Worm (Caenorhabditis elegans) whole organism, L4 larva: ENCODE results near the gene T21B4.3.

ENCODE experiments used
- F10B5.3 ChIP-seq: sonication (generic microtip); optimal IDR thresholded peaks from 2 replicates; lab custom pipeline; 2016; ENCODE audit warnings: mild to moderate bottlenecking, missing genetic modification characterization, missing compliant biosample characterization
- F26F4.8 ChIP-seq: fragments of 200-800 bp; sonication (Bioruptor generic); conservative IDR thresholded peaks from 2 replicates; pipeline ENCODE4 v1.3.6; 2022; ENCODE audit warnings: missing genetic modification characterization, missing compliant biosample characterization
- F37D6.2 ChIP-seq: sonication (generic microtip); optimal IDR thresholded peaks from 2 replicates; lab custom pipeline; 2016; ENCODE audit warnings: mild to moderate bottlenecking, missing genetic modification characterization, missing compliant biosample characterization
- F49E8.2 ChIP-seq: sonication (generic microtip); optimal IDR thresholded peaks from 2 replicates; lab custom pipeline; 2016; ENCODE audit warnings: missing compliant biosample characterization, mild to moderate bottlenecking, missing genetic modification characterization, borderline replicate concordance
- R02D3.7 ChIP-seq: fragments of 150-350 bp; sonication (generic microtip); optimal IDR thresholded peaks from 3 replicates; lab custom pipeline; 2014; ENCODE audit warnings: missing biosample characterization, missing genetic modification characterization
- T26A8.4 ChIP-seq: fragments of 200-800 bp; sonication (Bioruptor generic); IDR thresholded peaks from 2 replicates; pipeline ENCODE4 v1.3.6; 2022; ENCODE audit warnings: missing genetic modification characterization, missing compliant biosample characterization
- Y48G9A.11 ChIP-seq: fragments of 200-800 bp; sonication (Bioruptor generic); IDR thresholded peaks from 2 replicates; pipeline ENCODE4 v1.3.6; 2022; ENCODE audit warnings: missing genetic modification reagents, missing genetic modification characterization, missing compliant biosample characterization
- ZK337.2 ChIP-seq: fragments of 200-800 bp; sonication (Bioruptor generic); IDR thresholded peaks from 2 replicates; pipeline ENCODE4 v1.3.6; 2022; ENCODE audit warnings: missing genetic modification reagents, missing genetic modification characterization, missing compliant biosample characterization
- ama-1 ChIP-seq: fragments of 150-350 bp; optimal IDR thresholded peaks from 2 replicates; lab custom pipeline; 2014; ENCODE audit warnings: inconsistent platforms, mixed read lengths
- arid-1 ChIP-seq: fragments of 200-800 bp; sonication (Bioruptor generic); conservative IDR thresholded peaks from 2 replicates; pipeline ENCODE4 v1.3.6; 2022; ENCODE audit warnings: missing genetic modification reagents, missing genetic modification characterization, missing compliant biosample characterization
- ceh-32 ChIP-seq: sonication (generic microtip); optimal IDR thresholded peaks from 2 replicates; lab custom pipeline; 2016; ENCODE audit warnings: mild to moderate bottlenecking, missing genetic modification characterization, missing compliant biosample characterization; ENCODE audit not compliant: poor library complexity
- ceh-62 ChIP-seq: sonication (generic microtip); optimal IDR thresholded peaks from 2 replicates; lab custom pipeline; 2017; ENCODE audit warnings: missing biosample characterization, missing genetic modification characterization
- ces-1 ChIP-seq: fragments of 150-350 bp; sonication (generic microtip); optimal IDR thresholded peaks from 4 replicates; lab custom pipeline; 2014; ENCODE audit warnings: missing biosample characterization, missing genetic modification reagents, missing genetic modification characterization
- ctbp-1 ChIP-seq: fragments of 200-800 bp; sonication (Bioruptor generic); IDR thresholded peaks from 2 replicates; pipeline ENCODE4 v1.3.6; 2022; ENCODE audit warnings: missing genetic modification reagents, missing genetic modification characterization, missing compliant biosample characterization
- daf-16 ChIP-seq, 3 experiments: sonication (generic microtip); optimal IDR thresholded peaks; 2 replicates each; lab custom pipeline; 2016 to 2017; ENCODE audit warnings: missing genetic modification characterization in 3 of 3, missing genetic modification reagents in 3 of 3, mild to moderate bottlenecking in 2 of 3, missing compliant biosample characterization in 2 of 3, missing biosample characterization in 1 of 3, moderate library complexity in 1 of 3
- dmd-6 ChIP-seq: fragments of 200-800 bp; sonication (Bioruptor generic); IDR thresholded peaks from 2 replicates; pipeline ENCODE4 v1.3.6; 2022; ENCODE audit warnings: missing genetic modification reagents, missing genetic modification characterization, missing compliant biosample characterization
- dmd-9 ChIP-seq: fragments of 200-800 bp; sonication (Bioruptor generic); IDR thresholded peaks from 2 replicates; pipeline ENCODE4 v1.3.6; 2022; ENCODE audit warnings: missing genetic modification reagents, missing genetic modification characterization, missing compliant biosample characterization
- duxl-1 ChIP-seq: sonication (generic microtip); optimal IDR thresholded peaks from 2 replicates; lab custom pipeline; 2016; ENCODE audit warnings: mild to moderate bottlenecking, missing genetic modification characterization, moderate library complexity, missing compliant biosample characterization; ENCODE audit not compliant: poor library complexity
- dve-1 ChIP-seq: sonication (generic microtip); optimal IDR thresholded peaks from 2 replicates; lab custom pipeline; 2017; ENCODE audit warnings: antibody characterized with exemption, mild to moderate bottlenecking, missing genetic modification characterization, missing compliant biosample characterization; ENCODE audit not compliant: insufficient read depth
- egl-43 ChIP-seq: fragments of 200-800 bp; sonication (Bioruptor generic); IDR thresholded peaks from 2 replicates; pipeline ENCODE4 v1.3.6; 2022; ENCODE audit warnings: missing genetic modification reagents, missing genetic modification characterization, missing compliant biosample characterization
- fos-1 ChIP-seq: fragments of 150-350 bp; optimal IDR thresholded peaks from 2 replicates; lab custom pipeline; 2014; ENCODE audit warnings: missing biosample characterization, missing genetic modification characterization
- hif-1 ChIP-seq, 2 experiments: sonication (generic microtip); optimal IDR thresholded peaks; 2 replicates each; lab custom pipeline; 2016 to 2017; ENCODE audit warnings: missing compliant biosample characterization in 2 of 2, missing genetic modification characterization in 2 of 2, missing genetic modification reagents in 2 of 2, missing genotype in 2 of 2, mild to moderate bottlenecking in 1 of 2
- hlh-11 ChIP-seq: fragments of 200-800 bp; sonication (Bioruptor generic); optimal IDR thresholded peaks from 2 replicates; lab custom pipeline; 2018; ENCODE audit warnings: mild to moderate bottlenecking, missing genetic modification characterization, missing compliant biosample characterization
- hmg-1.1 ChIP-seq: fragments of 200-800 bp; sonication (Bioruptor generic); IDR thresholded peaks from 2 replicates; pipeline ENCODE4 v1.3.6; 2022; ENCODE audit warnings: missing genetic modification reagents, missing genetic modification characterization, missing compliant biosample characterization
- lim-7 ChIP-seq: fragments of 200-800 bp; sonication (Bioruptor generic); IDR thresholded peaks from 2 replicates; pipeline ENCODE4 v1.3.6; 2022; ENCODE audit warnings: missing genetic modification characterization, missing compliant biosample characterization
- lin-13 ChIP-seq: fragments of 150-350 bp; optimal IDR thresholded peaks from 2 replicates; lab custom pipeline; 2014; ENCODE audit warnings: missing biosample characterization, missing genetic modification reagents, missing genetic modification characterization
- lin-15B ChIP-seq: fragments of 150-350 bp; sonication (generic microtip); optimal IDR thresholded peaks from 3 replicates; lab custom pipeline; 2014; ENCODE audit warnings: missing biosample characterization, missing genetic modification characterization
- lin-38 ChIP-seq: fragments of 200-800 bp; sonication (Bioruptor generic); IDR thresholded peaks from 2 replicates; pipeline ENCODE4 v1.3.6; 2022; ENCODE audit warnings: missing genetic modification reagents, missing genetic modification characterization, missing compliant biosample characterization
- madf-5 ChIP-seq, 2 experiments: fragments of 200-800 bp; sonication (Bioruptor generic); IDR thresholded peaks; 2 replicates each; pipeline ENCODE4 v1.3.6; 2022; ENCODE audit warnings: missing compliant biosample characterization in 2 of 2, missing genetic modification characterization in 2 of 2
- madf-9 ChIP-seq: fragments of 200-800 bp; sonication (Bioruptor generic); conservative IDR thresholded peaks from 2 replicates; pipeline ENCODE4 v1.3.6; 2022; ENCODE audit warnings: missing genetic modification reagents, missing genetic modification characterization, missing compliant biosample characterization
- mdl-1 ChIP-seq, 2 experiments: fragments of 150-350 bp in 1 of 2; sonication (generic microtip) in 1 of 2; optimal IDR thresholded peaks; 2 replicates each; lab custom pipeline; 2014 to 2017; ENCODE audit warnings: missing biosample characterization in 2 of 2, missing genetic modification characterization in 2 of 2
- mxl-2 ChIP-seq: fragments of 200-800 bp; sonication (Bioruptor generic); conservative IDR thresholded peaks from 2 replicates; pipeline ENCODE4 v1.3.6; 2022; ENCODE audit warnings: missing genetic modification reagents, missing genetic modification characterization, missing compliant biosample characterization
- mxl-3 ChIP-seq: fragments of 200-800 bp; sonication (Bioruptor generic); optimal IDR thresholded peaks from 2 replicates; lab custom pipeline; 2018; ENCODE audit warnings: mild to moderate bottlenecking, missing genetic modification characterization, missing compliant biosample characterization
- nhr-102 ChIP-seq: sonication (generic microtip); optimal IDR thresholded peaks from 2 replicates; lab custom pipeline; 2016; ENCODE audit warnings: mild to moderate bottlenecking, missing genetic modification characterization, moderate library complexity, missing compliant biosample characterization
- nhr-237 ChIP-seq: sonication (generic microtip); optimal IDR thresholded peaks from 2 replicates; lab custom pipeline; 2017; ENCODE audit warnings: missing biosample characterization, missing genetic modification characterization
- nhr-25 ChIP-seq: sonication (generic microtip); optimal IDR thresholded peaks from 2 replicates; lab custom pipeline; 2017; ENCODE audit warnings: missing genetic modification characterization, mild to moderate bottlenecking, missing compliant biosample characterization, antibody characterized with exemption, moderate library complexity, borderline replicate concordance; ENCODE audit not compliant: insufficient read depth
- nhr-28 ChIP-seq: fragments of 150-350 bp; optimal IDR thresholded peaks from 2 replicates; lab custom pipeline; 2014; ENCODE audit warnings: missing biosample characterization, missing genetic modification characterization
- nhr-48 ChIP-seq: sonication (generic microtip); optimal IDR thresholded peaks from 2 replicates; lab custom pipeline; 2016; ENCODE audit warnings: mild to moderate bottlenecking, missing genetic modification characterization, missing compliant biosample characterization
- nhr-77 ChIP-seq: fragments of 150-350 bp; optimal IDR thresholded peaks from 2 replicates; lab custom pipeline; 2014; ENCODE audit warnings: missing biosample characterization, missing genetic modification characterization
- php-3 ChIP-seq: fragments of 200-800 bp; sonication (Bioruptor generic); IDR thresholded peaks from 2 replicates; pipeline ENCODE4 v1.3.6; 2022; ENCODE audit warnings: missing genetic modification reagents, missing genetic modification characterization, missing compliant biosample characterization
- pqm-1 ChIP-seq: sonication (generic microtip); optimal IDR thresholded peaks from 2 replicates; lab custom pipeline; 2017; ENCODE audit warnings: missing biosample characterization, missing genetic modification characterization
- skn-1 ChIP-seq: fragments of 150-350 bp; optimal IDR thresholded peaks from 2 replicates; lab custom pipeline; 2014; ENCODE audit warnings: missing biosample characterization, missing genetic modification characterization
- snpc-4 ChIP-seq: fragments of 150-350 bp; optimal IDR thresholded peaks from 2 replicates; lab custom pipeline; 2014; ENCODE audit warnings: missing biosample characterization, missing genetic modification characterization
- spr-1 ChIP-seq: sonication (generic microtip); optimal IDR thresholded peaks from 2 replicates; lab custom pipeline; 2016; ENCODE audit warnings: mild to moderate bottlenecking, missing genetic modification characterization, missing compliant biosample characterization
- spr-3 ChIP-seq: fragments of 200-800 bp; sonication (Bioruptor generic); optimal IDR thresholded peaks from 2 replicates; lab custom pipeline; 2018; ENCODE audit warnings: mild to moderate bottlenecking, missing genetic modification characterization, missing compliant biosample characterization
- tra-1 ChIP-seq: fragments of 200-800 bp; sonication (Bioruptor generic); IDR thresholded peaks from 2 replicates; pipeline ENCODE4 v1.3.6; 2022; ENCODE audit warnings: missing genetic modification reagents, missing genetic modification characterization, missing compliant biosample characterization
- vab-7 ChIP-seq: fragments of 200-800 bp; sonication (Bioruptor generic); IDR thresholded peaks from 2 replicates; pipeline ENCODE4 v1.3.6; 2022; ENCODE audit warnings: missing genetic modification reagents, missing genetic modification characterization, missing compliant biosample characterization
- zfp-2 ChIP-seq: sonication (generic microtip); optimal IDR thresholded peaks from 2 replicates; lab custom pipeline; 2016; ENCODE audit warnings: mild to moderate bottlenecking, missing genetic modification characterization, missing compliant biosample characterization
- zip-2 ChIP-seq: fragments of 150-350 bp; optimal IDR thresholded peaks from 2 replicates; lab custom pipeline; 2014; ENCODE audit warnings: missing biosample characterization, missing genetic modification characterization

Gene T21B4.3

ce11 chrII:12542594-12542997 lies 45.7 kb upstream of the T21B4.3 start (continued):
- no peak for TF ChIP-seq hif-1 (tag; optimal IDR thresholded peaks at IDR 0.05; lab: Kevin White, UChicago)
- TF ChIP-seq lin-13 (GFP tag; lab: Kevin White, UChicago) = peak; percentile 54
- TF ChIP-seq madf-9 (GFP tag; lab: Robert Waterston, UW) = 0 out of 2 replicates have a peak, but pooled peaks have one; percentile 36
- peak; percentile 40 for TF ChIP-seq dmd-6
- TF ChIP-seq nhr-237 (tag; lab: Kevin White, UChicago) = no peak
- no peak for TF ChIP-seq dmd-9 (GFP tag; lab: Robert Waterston, UW)
- TF ChIP-seq egl-43 = no peak
- no peak for TF ChIP-seq ces-1 (GFP tag; lab: Kevin White, UChicago)
- no peak for TF ChIP-seq F10B5.3 (tag; lab: Kevin White, UChicago)
- peak; percentile 9 for TF ChIP-seq nhr-48 (tag; lab: Kevin White, UChicago)
- no peak for TF ChIP-seq snpc-4 (tag; lab: Kevin White, UChicago)
- TF ChIP-seq ceh-62 (tag; lab: Kevin White, UChicago) = no peak
- TF ChIP-seq nhr-25 (tag; lab: Kevin White, UChicago) = no peak
- no peak for TF ChIP-seq spr-1 (tag; lab: Kevin White, UChicago)
- no peak for TF ChIP-seq ama-1
- no peak for TF ChIP-seq lin-15B
- no peak for TF ChIP-seq mxl-3 (GFP tag; lab: Kevin White, UChicago)
- TF ChIP-seq hlh-11 (tag; lab: Kevin White, UChicago) = peak; percentile 3
- TF ChIP-seq R02D3.7 = no peak
- TF ChIP-seq ceh-32 = no peak
- peak; percentile 4 for TF ChIP-seq F49E8.2 (tag; lab: Kevin White, UChicago)
- TF ChIP-seq mdl-1 (tag; optimal IDR thresholded peaks at IDR 0.05; lab: Kevin White, UChicago) = no peak
- TF ChIP-seq arid-1 (GFP tag; lab: Robert Waterston, UW) = 0 out of 2 replicates have a peak, but pooled peaks have one; percentile 40
- TF ChIP-seq zfp-2 = no peak
- TF ChIP-seq mxl-2 (GFP tag; lab: Robert Waterston, UW) = no peak
- no peak for TF ChIP-seq F37D6.2 (tag; lab: Kevin White, UChicago)
- TF ChIP-seq fos-1 (tag; lab: Kevin White, UChicago) = no peak
- TF ChIP-seq skn-1 (tag; lab: Kevin White, UChicago) = no peak
- peak; percentile 42 to 84 for TF ChIP-seq daf-16 (GFP tag; optimal IDR thresholded peaks at IDR 0.05; lab: Kevin White, UChicago)
- no peak for TF ChIP-seq daf-16 (tag; optimal IDR thresholded peaks at IDR 0.05; lab: Kevin White, UChicago)

DNA sequence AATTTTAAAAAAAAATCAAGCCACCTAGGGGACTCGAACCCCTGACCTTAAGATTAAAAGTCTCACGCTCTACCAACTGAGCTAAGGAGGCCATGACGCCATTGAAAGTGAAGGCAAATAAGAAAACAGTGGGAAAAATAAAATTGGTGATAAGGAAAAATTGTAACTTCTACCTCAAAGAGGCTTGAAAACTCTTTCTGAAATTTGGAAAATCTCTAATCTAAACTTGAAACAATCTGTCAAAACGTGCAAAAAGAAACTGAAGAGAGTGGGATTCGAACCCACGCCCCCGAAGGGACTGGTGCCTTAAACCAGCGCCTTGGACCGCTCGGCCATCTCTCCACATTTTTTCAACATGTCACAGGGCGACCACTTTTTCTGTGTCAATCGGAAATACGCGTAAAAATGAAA lies 44.8 kb upstream of the T21B4.3 start:
- TF ChIP-seq lin-13 (GFP tag; lab: Kevin White, UChicago) (peak; percentile 34), nhr-77 (tag; lab: Kevin White, UChicago) (peak; percentile 35), spr-3 (GFP tag; lab: Kevin White, UChicago) (peak; percentile 47), F26F4.8 (GFP tag; lab: Robert Waterston, UW) (0 out of 2 replicates have a peak, but pooled peaks have one; percentile 8), madf-9 (GFP tag; lab: Robert Waterston, UW) (0 out of 2 replicates have a peak, but pooled peaks have one; percentile 12), zip-2 (peak; percentile 47), php-3 (GFP tag; lab: Robert Waterston, UW) (peak; percentile 64; the same call in 1 of the 2 replicates), madf-5 (GFP tag; IDR thresholded peaks at IDR 0.05; lab: Robert Waterston, UW) (peak in 1 of 2 experiments; percentile 68; a peak in 1 of 4 replicates), pqm-1 (tag; lab: Kevin White, UChicago) (peak; percentile 11), nhr-28 (tag; lab: Kevin White, UChicago) (peak; percentile 12), lim-7 (GFP tag; lab: Robert Waterston, UW) (peak; percentile 85), Y48G9A.11 (GFP tag; lab: Robert Waterston, UW) (peak; percentile 72; the same call in 1 of the 2 replicates), tra-1 (GFP tag; lab: Robert Waterston, UW) (0 out of 2 replicates have a peak, but pooled peaks have one; percentile 47), nhr-102 (tag; lab: Kevin White, UChicago) (peak; percentile 72), F10B5.3 (tag; lab: Kevin White, UChicago) (peak; percentile 10), T26A8.4 (GFP tag; lab: Robert Waterston, UW) (peak; percentile 77), hlh-11 (tag; lab: Kevin White, UChicago) (peak; percentile 15), hmg-1.1 (peak; percentile 55), lin-38 (peak; percentile 79), vab-7 (GFP tag; lab: Robert Waterston, UW) (peak; percentile 76), duxl-1 (tag; lab: Kevin White, UChicago) (peak; percentile 65), ctbp-1 (GFP tag; lab: Robert Waterston, UW) (peak; percentile 73), ZK337.2 (0 out of 2 replicates have a peak, but pooled peaks have one; percentile 52), dve-1 (tag; lab: Kevin White, UChicago) (peak; percentile 74)
